Fruit fly (Drosophila melanogaster) whole organism, embryonic: ENCODE results near the gene Cep290.

Source experiments
- ATbp ChIP-seq: fragments of 200-800 bp; sonication (Bioruptor generic); optimal IDR thresholded peaks from 2 replicates; lab custom pipeline; 2017; ENCODE audit warnings: missing biosample characterization, mild to moderate bottlenecking, missing genetic modification characterization, missing genetic modification reagents
- Adf1 ChIP-seq: fragments of 200-800 bp; sonication (Bioruptor generic); IDR thresholded peaks from 2 replicates; pipeline ENCODE4 v1.3.6; 2022; ENCODE audit warnings: missing biosample characterization, missing genetic modification characterization
- Antp ChIP-seq: fragments of 200-800 bp; sonication (Bioruptor generic); optimal IDR thresholded peaks from 3 replicates; lab custom pipeline; 2016; ENCODE audit warnings: missing biosample characterization, missing genetic modification characterization
- Asciz ChIP-seq: fragments of 200-800 bp; sonication (Bioruptor generic); optimal IDR thresholded peaks from 2 replicates; lab custom pipeline; 2017; ENCODE audit warnings: missing biosample characterization, mild to moderate bottlenecking, missing genetic modification characterization, missing genetic modification reagents
- Awh ChIP-seq: fragments of 200-800 bp; sonication (Bioruptor generic); IDR thresholded peaks from 2 replicates; pipeline ENCODE4, ENCODE4 v1.3.6; 2022; ENCODE audit warnings: missing biosample characterization, missing genetic modification characterization
- CG12071 ChIP-seq: fragments of 200-800 bp; sonication (Bioruptor generic); optimal IDR thresholded peaks from 3 replicates; lab custom pipeline; 2018; ENCODE audit warnings: missing biosample characterization, mild to moderate bottlenecking, missing genetic modification characterization
- CG14441 ChIP-seq: fragments of 200-800 bp; sonication (Bioruptor generic); IDR thresholded peaks from 2 replicates; pipeline ENCODE4 v1.3.6; 2022; ENCODE audit warnings: missing biosample characterization, missing genetic modification characterization
- CG15011 ChIP-seq: fragments of 200-800 bp; sonication (Bioruptor generic); optimal IDR thresholded peaks from 3 replicates; lab custom pipeline; 2018; ENCODE audit warnings: missing biosample characterization, mild to moderate bottlenecking, missing genetic modification characterization
- CG17829 ChIP-seq: fragments of 200-800 bp; optimal IDR thresholded peaks from 2 replicates; lab custom pipeline; 2019; ENCODE audit warnings: missing biosample characterization, mild to moderate bottlenecking, missing genetic modification characterization, moderate library complexity
- CG18619 ChIP-seq: fragments of 200-800 bp; sonication (Bioruptor generic); optimal IDR thresholded peaks from 3 replicates; lab custom pipeline; 2017; ENCODE audit warnings: missing biosample characterization, mild to moderate bottlenecking, missing genetic modification characterization
- CG2120 ChIP-seq: fragments of 200-800 bp; sonication (Bioruptor generic); optimal IDR thresholded peaks from 3 replicates; lab custom pipeline; 2016; ENCODE audit warnings: missing biosample characterization, missing genetic modification characterization
- CG2199 ChIP-seq: fragments of 200-800 bp; sonication (Bioruptor generic); IDR thresholded peaks from 3 replicates; pipeline ENCODE4 v1.3.6; 2022; ENCODE audit warnings: missing biosample characterization, missing genetic modification characterization
- CG2678 ChIP-seq: fragments of 200-800 bp; sonication (Bioruptor generic); optimal IDR thresholded peaks from 3 replicates; lab custom pipeline; 2019; ENCODE audit warnings: missing biosample characterization, mild to moderate bottlenecking, missing genetic modification characterization, moderate library complexity
- CG32767 ChIP-seq: fragments of 200-800 bp; sonication (Bioruptor generic); IDR thresholded peaks from 2 replicates; pipeline ENCODE4 v1.3.6; 2022; ENCODE audit warnings: missing biosample characterization, missing genetic modification characterization
- CG4730 ChIP-seq: fragments of 200-800 bp; sonication (Bioruptor generic); IDR thresholded peaks from 2 replicates; pipeline ENCODE4 v1.3.6; 2022; ENCODE audit warnings: missing biosample characterization, missing genetic modification characterization
- CG5245 ChIP-seq: fragments of 200-800 bp; sonication (Bioruptor generic); optimal IDR thresholded peaks from 3 replicates; lab custom pipeline; 2016; ENCODE audit warnings: missing biosample characterization, missing genetic modification characterization
- CG5953 ChIP-seq: fragments of 200-800 bp; sonication (Bioruptor generic); IDR thresholded peaks from 2 replicates; pipeline ENCODE4 v1.3.6; 2022; ENCODE audit warnings: missing biosample characterization, missing genetic modification characterization
- CG6683 ChIP-seq: fragments of 200-800 bp; sonication (Bioruptor generic); optimal IDR thresholded peaks from 2 replicates; lab custom pipeline; 2017; ENCODE audit warnings: missing biosample characterization, mild to moderate bottlenecking, missing genetic modification characterization, missing genetic modification reagents
- CG6791 ChIP-seq: fragments of 200-800 bp; sonication (Bioruptor generic); IDR thresholded peaks from 3 replicates; pipeline ENCODE4 v1.3.6; 2022; ENCODE audit warnings: missing biosample characterization, missing genetic modification characterization; ENCODE audit not compliant: partially characterized antibody
- CG7786 ChIP-seq: fragments of 200-800 bp; sonication (Bioruptor generic); optimal IDR thresholded peaks from 2 replicates; lab custom pipeline; 2016; ENCODE audit warnings: missing biosample characterization, missing genetic modification characterization
- CG8359 ChIP-seq: fragments of 200-800 bp; sonication (Bioruptor generic); optimal IDR thresholded peaks from 2 replicates; lab custom pipeline; 2017; ENCODE audit warnings: missing biosample characterization, mild to moderate bottlenecking, missing genetic modification characterization, borderline replicate concordance
- CrebB ChIP-seq: fragments of 200-800 bp; sonication (Bioruptor generic); optimal IDR thresholded peaks from 3 replicates; lab custom pipeline; 2018; ENCODE audit warnings: missing biosample characterization, mild to moderate bottlenecking, missing genetic modification characterization
- E2f1 ChIP-seq: fragments of 200-800 bp; sonication (Bioruptor generic); IDR thresholded peaks from 2 replicates; pipeline ENCODE4 v1.3.6; 2022; ENCODE audit warnings: missing biosample characterization, missing genetic modification characterization
- Gug ChIP-seq: fragments of 200-800 bp; sonication (Bioruptor generic); IDR thresholded peaks from 4 replicates; pipeline ENCODE4 v1.3.6; 2022; ENCODE audit warnings: missing biosample characterization, missing genetic modification characterization
- Max ChIP-seq: fragments of 200-800 bp; sonication (Bioruptor generic); optimal IDR thresholded peaks from 2 replicates; lab custom pipeline; 2016; ENCODE audit warnings: missing biosample characterization, mild to moderate bottlenecking, missing genetic modification characterization
- Med ChIP-seq: fragments of 200-800 bp; sonication (Bioruptor generic); peaks from one replicate; lab custom pipeline; 2016; ENCODE audit warnings: missing biosample characterization, missing genetic modification characterization, mild to moderate bottlenecking, inconsistent platforms, moderate library complexity
- Mes4 ChIP-seq: fragments of 200-800 bp; sonication (Bioruptor generic); optimal IDR thresholded peaks from 2 replicates; lab custom pipeline; 2016; ENCODE audit warnings: missing biosample characterization, missing genetic modification characterization
- Neu2 ChIP-seq: fragments of 200-800 bp; sonication (Bioruptor generic); optimal IDR thresholded peaks from 3 replicates; lab custom pipeline; 2016; ENCODE audit warnings: missing biosample characterization, missing genetic modification characterization, borderline replicate concordance
- Ptx1 ChIP-seq: fragments of 200-800 bp; sonication (Bioruptor generic); IDR thresholded peaks from 2 replicates; pipeline ENCODE4 v1.3.6; 2022; ENCODE audit warnings: missing biosample characterization, missing genetic modification characterization
- Side ChIP-seq: fragments of 200-800 bp; sonication (Bioruptor generic); optimal IDR thresholded peaks from 2 replicates; lab custom pipeline; 2016; ENCODE audit warnings: missing biosample characterization, missing genetic modification characterization
- Sox100B ChIP-seq: fragments of 200-800 bp; sonication (Bioruptor generic); optimal IDR thresholded peaks from 3 replicates; lab custom pipeline; 2018; ENCODE audit warnings: missing biosample characterization, mild to moderate bottlenecking, missing genetic modification characterization
- az2 ChIP-seq: fragments of 200-800 bp; sonication (Bioruptor generic); optimal IDR thresholded peaks from 3 replicates; lab custom pipeline; 2016; ENCODE audit warnings: missing biosample characterization, missing genetic modification characterization
- cad ChIP-seq: fragments of >200 bp; optimal IDR thresholded peaks from 2 replicates; lab custom pipeline; 2017; ENCODE audit warnings: missing biosample characterization, missing genetic modification characterization
- chif ChIP-seq, 2 experiments: fragments of 200-800 bp; sonication (Bioruptor generic); optimal IDR thresholded peaks; 3 replicates each; lab custom pipeline; 2016; ENCODE audit warnings: missing biosample characterization in 2 of 2, missing genetic modification characterization in 2 of 2
- danr ChIP-seq: fragments of 200-800 bp; sonication (Bioruptor generic); IDR thresholded peaks from 2 replicates; pipeline ENCODE4 v1.3.6; 2022; ENCODE audit warnings: missing biosample characterization, missing genetic modification characterization
- dmrt11E ChIP-seq: fragments of 200-800 bp; sonication (Bioruptor generic); optimal IDR thresholded peaks from 3 replicates; lab custom pipeline; 2018; ENCODE audit warnings: missing biosample characterization, mild to moderate bottlenecking, missing genetic modification characterization, moderate library complexity
- fd96Cb ChIP-seq: fragments of 200-800 bp; sonication (Bioruptor generic); optimal IDR thresholded peaks from 2 replicates; lab custom pipeline; 2018; ENCODE audit warnings: missing biosample characterization, mild to moderate bottlenecking, missing genetic modification characterization, moderate library complexity
- klu ChIP-seq: fragments of 200-800 bp; sonication (Bioruptor generic); IDR thresholded peaks from 2 replicates; pipeline ENCODE4 v1.3.6; 2022; ENCODE audit warnings: missing biosample characterization, missing genetic modification characterization
- knrl ChIP-seq: fragments of 200-800 bp; sonication (Bioruptor generic); IDR thresholded peaks from 3 replicates; pipeline ENCODE4 v1.3.6; 2022; ENCODE audit warnings: missing biosample characterization, missing genetic modification characterization; ENCODE audit not compliant: partially characterized antibody
- nmo ChIP-seq: fragments of 200-800 bp; sonication (Bioruptor generic); optimal IDR thresholded peaks from 2 replicates; lab custom pipeline; 2018; ENCODE audit warnings: missing biosample characterization, mild to moderate bottlenecking, missing genetic modification characterization, moderate library complexity
- nom ChIP-seq: fragments of 200-800 bp; sonication (Bioruptor generic); optimal IDR thresholded peaks from 2 replicates; lab custom pipeline; 2017; ENCODE audit warnings: missing biosample characterization, missing genetic modification characterization, mild to moderate bottlenecking, moderate library complexity, missing genetic modification reagents
- otp ChIP-seq: fragments of 200-800 bp; sonication (Bioruptor generic); IDR thresholded peaks from 3 replicates; pipeline ENCODE4, ENCODE4 v1.3.6; 2022; ENCODE audit warnings: missing biosample characterization, missing genetic modification characterization
- pfk ChIP-seq: fragments of 200-800 bp; sonication (Bioruptor generic); optimal IDR thresholded peaks from 2 replicates; lab custom pipeline; 2018; ENCODE audit warnings: missing biosample characterization, mild to moderate bottlenecking, missing genetic modification characterization, moderate library complexity
- prd ChIP-seq, 3 experiments: fragments of >200 bp in 2 of 3; fragments of 200-800 bp in 1 of 3; sonication (Bioruptor generic) in 1 of 3; optimal IDR thresholded peaks in 2 of 3; IDR thresholded peaks in 1 of 3; 2 replicates in 2 of 3; 3 replicates in 1 of 3; pipeline versions ENCODE4 v1.3.6 to Lab custom; 2017 to 2022; ENCODE audit warnings: missing biosample characterization in 1 of 3, missing genetic modification characterization in 1 of 3
- ranshi ChIP-seq: fragments of 200-800 bp; sonication (Bioruptor generic); IDR thresholded peaks from 2 replicates; pipeline ENCODE4 v1.3.6; 2022; ENCODE audit warnings: missing biosample characterization, missing genetic modification characterization
- twi ChIP-seq: fragments of 200-800 bp; optimal IDR thresholded peaks from 2 replicates; lab custom pipeline; 2019; ENCODE audit warnings: missing biosample characterization, mild to moderate bottlenecking, missing genetic modification characterization, moderate library complexity
- unpg ChIP-seq: fragments of 200-800 bp; sonication (Bioruptor generic); optimal IDR thresholded peaks from 3 replicates; lab custom pipeline; 2018; ENCODE audit warnings: missing biosample characterization, mild to moderate bottlenecking, missing genetic modification characterization, moderate library complexity
- vvl ChIP-seq: fragments of 200-800 bp; sonication (Bioruptor generic); IDR thresholded peaks from 2 replicates; pipeline ENCODE4 v1.3.6; 2022; ENCODE audit warnings: missing biosample characterization, missing genetic modification characterization
- zen ChIP-seq: fragments of 200-800 bp; sonication (Bioruptor generic); optimal IDR thresholded peaks from 3 replicates; lab custom pipeline; 2018; ENCODE audit warnings: missing biosample characterization, mild to moderate bottlenecking, missing genetic modification characterization, moderate library complexity

Gene Cep290

DNA sequence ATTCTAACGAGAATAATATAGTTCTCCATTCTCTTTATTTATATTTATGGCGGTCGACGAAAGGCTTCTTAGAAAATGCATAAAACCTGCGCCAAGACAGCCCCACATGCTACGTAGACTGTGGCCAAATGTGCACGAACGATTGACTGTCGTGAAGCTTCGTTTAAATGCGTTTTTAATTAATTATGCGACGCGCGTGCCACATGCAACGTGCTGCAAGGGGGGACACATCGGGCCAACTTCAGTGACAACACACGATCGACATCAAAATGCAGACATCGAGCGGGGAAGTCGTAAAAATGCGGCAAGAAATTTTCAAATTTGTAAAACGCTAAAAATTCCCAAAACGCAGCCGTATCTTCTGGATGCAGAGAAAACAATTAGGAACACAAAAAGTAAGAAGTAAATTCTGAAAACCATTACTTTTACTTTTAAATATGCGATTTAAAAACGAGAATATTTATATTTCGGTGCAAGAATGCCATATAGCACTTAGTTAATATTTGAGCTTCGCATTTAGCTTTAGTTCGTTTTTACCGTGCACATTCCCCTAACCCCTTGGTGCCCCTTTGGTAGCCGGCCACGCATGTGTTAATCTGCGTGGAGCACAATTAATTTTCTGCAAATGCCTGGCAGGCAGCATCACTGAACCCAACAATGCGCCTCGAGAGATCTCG, 43.8 kb upstream of the Cep290 start (continued):
- TF ChIP-seq knrl (GFP tag; lab: Robert Waterston, UW) (no peak), Asciz (GFP tag; lab: Kevin White, UChicago) (peak; percentile 28), CG17829 (tag; lab: Kevin White, UChicago) (peak; percentile 23), fd96Cb (tag; lab: Kevin White, UChicago) (peak; percentile 45), Ptx1 (GFP tag; lab: Robert Waterston, UW) (peak; percentile 49; the same call in 1 of the 2 replicates), pfk (no peak), CG2199 (GFP tag; lab: Robert Waterston, UW) (no peak), nmo (GFP tag; lab: Kevin White, UChicago) (peak; percentile 48), CG6791 (GFP tag; lab: Robert Waterston, UW) (no peak), CG5953 (0 out of 2 replicates have a peak, but pooled peaks have one; percentile 23), CG2120 (no peak), zen (tag; lab: Kevin White, UChicago) (no peak), unpg (GFP tag; lab: Kevin White, UChicago) (peak; percentile 56), nom (GFP tag; lab: Kevin White, UChicago) (peak; percentile 15), Antp (GFP tag; lab: Kevin White, UChicago) (peak; percentile 5), chif (GFP tag; optimal IDR thresholded peaks at IDR 0.05; lab: Kevin White, UChicago) (peak; percentile 9 to 30), E2f1 (GFP tag; lab: Robert Waterston, UW) (peak; percentile 15; the same call in 1 of the 2 replicates), Gug (GFP tag; lab: Robert Waterston, UW) (no peak; the same call in 3 of the 4 replicates), Max (GFP tag; lab: Kevin White, UChicago) (no peak), az2 (peak; percentile 41), CG14441 (GFP tag; lab: Robert Waterston, UW) (no peak), ranshi (GFP tag; lab: Robert Waterston, UW) (no peak), danr (0 out of 2 replicates have a peak, but pooled peaks have one; percentile 29), CG15011 (GFP tag; lab: Kevin White, UChicago) (no peak), Side (GFP tag; lab: Kevin White, UChicago) (no peak), CrebB (tag; lab: Kevin White, UChicago) (no peak), otp (GFP tag; lab: Robert Waterston, UW) (peak; percentile 72; the same call in 1 of the 3 replicates), vvl (GFP tag; lab: Robert Waterston, UW) (peak; percentile 64; the same call in 1 of the 2 replicates), CG2678 (tag; lab: Kevin White, UChicago) (peak; percentile 36), ATbp (peak; percentile 37), prd (optimal IDR thresholded peaks at IDR 0.05; lab: Kevin White, UChicago) (no peak), prd (GFP tag; IDR thresholded peaks at IDR 0.05; lab: Robert Waterston, UW) (peak; percentile 69; the same call in 2 of the 3 replicates), Sox100B (GFP tag; lab: Kevin White, UChicago) (peak; percentile 40), CG12071 (GFP tag; lab: Kevin White, UChicago) (no peak), klu (GFP tag; lab: Robert Waterston, UW) (no peak), Mes4 (GFP tag; lab: Kevin White, UChicago) (no peak), CG32767 (GFP tag; lab: Robert Waterston, UW) (0 out of 2 replicates have a peak, but pooled peaks have one; percentile 36), Adf1 (GFP tag; lab: Robert Waterston, UW) (no peak), twi (tag; lab: Kevin White, UChicago) (peak; percentile 37), CG7786 (no peak), Neu2 (no peak), cad (GFP tag; lab: Kevin White, UChicago) (no peak), dmrt11E (tag; lab: Kevin White, UChicago) (peak; percentile 11), CG5245 (GFP tag; lab: Kevin White, UChicago) (no peak), CG4730 (GFP tag; lab: Robert Waterston, UW) (no peak), CG18619 (GFP tag; lab: Kevin White, UChicago) (peak; percentile 12), CG6683 (GFP tag; lab: Kevin White, UChicago) (no peak), Awh (peak; percentile 57), CG8359 (GFP tag; lab: Kevin White, UChicago) (peak; percentile 5), Med (GFP tag; lab: Kevin White, UChicago) (peak; percentile 79)
